Worm (Caenorhabditis elegans): ENCODE measurements around the gene fos-1.
A peak's percentile ranks its signal among the peaks of the same experiment; 100 is the strongest.

Gene fos-1

ce11 chrV:6044853-6045594 is 41.6 kb downstream of the fos-1 start, which contains the start of gene R01B10.3:
Gene R01B10.3, minus strand, starts transcription at chrV:6045129.
- peak; percentile 19 for TF ChIP-seq fos-1 (tag; optimal IDR thresholded peaks at IDR 0.05)
- no peak for TF ChIP-seq nhr-11 (tag; optimal IDR thresholded peaks at IDR 0.05)

ce11 chrV:6047818-6048217 is 44.4 kb downstream of the fos-1 start, which contains the start of gene pgap-3:
Gene pgap-3, minus strand, starts transcription at chrV:6047918.
- TF ChIP-seq crh-2 (tag; optimal IDR thresholded peaks at IDR 0.05) = no peak
- no peak for TF ChIP-seq nhr-6 (tag; optimal IDR thresholded peaks at IDR 0.05)
- no peak for TF ChIP-seq aly-2 (tag; optimal IDR thresholded peaks at IDR 0.05)
- TF ChIP-seq nhr-23 (tag; optimal IDR thresholded peaks at IDR 0.05) = no peak
- TF ChIP-seq ZK546.5 (tag; optimal IDR thresholded peaks at IDR 0.05) = no peak
- TF ChIP-seq ztf-4 (tag; optimal IDR thresholded peaks at IDR 0.05) = no peak
- TF ChIP-seq lin-11 (tag; optimal IDR thresholded peaks at IDR 0.05) = no peak
- TF ChIP-seq mbf-1 (tag; optimal IDR thresholded peaks at IDR 0.05) = no peak
- no peak for TF ChIP-seq skn-1 (tag; optimal IDR thresholded peaks at IDR 0.05)
- no peak for TF ChIP-seq snpc-4 (tag; optimal IDR thresholded peaks at IDR 0.05)

- TF ChIP-seq unc-62 (GFP tag; optimal IDR thresholded peaks at IDR 0.05) (no peak), nhr-237 (tag; optimal IDR thresholded peaks at IDR 0.05) (no peak), lin-11 (tag; optimal IDR thresholded peaks at IDR 0.05) (no peak), crh-2 (tag; optimal IDR thresholded peaks at IDR 0.05) (no peak)
Measured at ce11 chrV:6051159-6051558, 47.8 kb downstream of the fos-1 start, which contains the start of gene jamp-1. Gene jamp-1, minus strand, starts transcription at chrV:6051259.

- no peak for TF ChIP-seq unc-62 (GFP tag; optimal IDR thresholded peaks at IDR 0.05)
- no peak for TF ChIP-seq R02D3.7 (tag; optimal IDR thresholded peaks at IDR 0.05)
- peak; percentile 22 for TF ChIP-seq snpc-4 (tag; optimal IDR thresholded peaks at IDR 0.05)
- no peak for TF ChIP-seq ztf-1 (GFP tag; conservative IDR thresholded peaks at IDR 0.05)
- peak; percentile 73 for TF ChIP-seq ztf-4 (tag; optimal IDR thresholded peaks at IDR 0.05)
- no peak for TF ChIP-seq peb-1 (tag; optimal IDR thresholded peaks at IDR 0.05)
- TF ChIP-seq ZK546.5 (tag; optimal IDR thresholded peaks at IDR 0.05) = no peak
- TF ChIP-seq skn-1 (tag; optimal IDR thresholded peaks at IDR 0.05) = peak; percentile 47
- TF ChIP-seq nhr-11 (tag; optimal IDR thresholded peaks at IDR 0.05) = no peak
- peak; percentile 10 for TF ChIP-seq nhr-77 (tag; optimal IDR thresholded peaks at IDR 0.05)
- peak; percentile 22 for TF ChIP-seq nhr-21 (tag; optimal IDR thresholded peaks at IDR 0.05)
- TF ChIP-seq egl-27 (tag; optimal IDR thresholded peaks at IDR 0.05) = peak; percentile 22
- TF ChIP-seq ceh-16 (tag; optimal IDR thresholded peaks at IDR 0.05) = peak; percentile 32
- TF ChIP-seq nhr-129 (tag; optimal IDR thresholded peaks at IDR 0.05) = peak; percentile 89
- no peak for TF ChIP-seq alr-1 (tag; optimal IDR thresholded peaks at IDR 0.05)
- peak; percentile 17 for TF ChIP-seq ceh-82 (tag; optimal IDR thresholded peaks at IDR 0.05)
- TF ChIP-seq nhr-10 (tag; optimal IDR thresholded peaks at IDR 0.05) = no peak
- TF ChIP-seq sma-3 (GFP tag; optimal IDR thresholded peaks at IDR 0.05) = peak; percentile 74
- TF ChIP-seq elt-1 (tag; optimal IDR thresholded peaks at IDR 0.05) = no peak
- TF ChIP-seq aly-2 (tag; optimal IDR thresholded peaks at IDR 0.05) = no peak
- peak; percentile 49 for TF ChIP-seq lin-11 (tag; optimal IDR thresholded peaks at IDR 0.05)
- TF ChIP-seq nhr-25 (tag; optimal IDR thresholded peaks at IDR 0.05) = peak; percentile 73
- TF ChIP-seq lsy-2 (tag; optimal IDR thresholded peaks at IDR 0.05) = peak; percentile 43 to 91
- peak; percentile 97 for TF ChIP-seq fos-1 (tag; optimal IDR thresholded peaks at IDR 0.05)
- TF ChIP-seq lin-13 (GFP tag; optimal IDR thresholded peaks at IDR 0.05) = peak; percentile 85
- peak; percentile 68 for TF ChIP-seq gmeb-1 (tag; optimal IDR thresholded peaks at IDR 0.05)
- TF ChIP-seq unc-55 (GFP tag; optimal IDR thresholded peaks at IDR 0.05) = peak; percentile 97
- peak; percentile 97 for TF ChIP-seq C34F6.9 (tag; optimal IDR thresholded peaks at IDR 0.05)
- peak in 1 of 2 experiments; percentile 31 for TF ChIP-seq mdl-1 (tag; optimal IDR thresholded peaks at IDR 0.05)
- TF ChIP-seq unc-39 (tag; optimal IDR thresholded peaks at IDR 0.05) = no peak
- TF ChIP-seq dmd-4 (tag; optimal IDR thresholded peaks at IDR 0.05) = no peak
- peak; percentile 87 for TF ChIP-seq sem-4 (tag; optimal IDR thresholded peaks at IDR 0.05)
- TF ChIP-seq nhr-237 (tag; optimal IDR thresholded peaks at IDR 0.05) = no peak
- TF ChIP-seq ztf-11 (tag; optimal IDR thresholded peaks at IDR 0.05) = no peak
- TF ChIP-seq Y55F3AM.14 (GFP tag; optimal IDR thresholded peaks at IDR 0.05) = no peak
- peak; percentile 89 for TF ChIP-seq crh-2 (tag; optimal IDR thresholded peaks at IDR 0.05)
- TF ChIP-seq ama-1 (optimal IDR thresholded peaks at IDR 0.05) = no peak
- TF ChIP-seq sma-9 (GFP tag; optimal IDR thresholded peaks at IDR 0.05) = peak; percentile 90
- no peak for TF ChIP-seq sma-9 (tag; optimal IDR thresholded peaks at IDR 0.05)
- peak; percentile 81 for TF ChIP-seq F13H6.1 (tag; optimal IDR thresholded peaks at IDR 0.05)
- TF ChIP-seq nhr-23 (tag; optimal IDR thresholded peaks at IDR 0.05) = no peak
- TF ChIP-seq nhr-12 (tag; optimal IDR thresholded peaks at IDR 0.05) = no peak
- TF ChIP-seq mbf-1 (tag; optimal IDR thresholded peaks at IDR 0.05) = no peak
- TF ChIP-seq zag-1 (tag; optimal IDR thresholded peaks at IDR 0.05) = peak; percentile 89
- TF ChIP-seq nhr-6 (tag; optimal IDR thresholded peaks at IDR 0.05) = peak; percentile 59
Measured at ce11 chrV:6053188-6053687, 49.8 kb downstream of the fos-1 start, which contains the start of gene seip-1. Gene seip-1, minus strand, starts transcription at chrV:6053238.

Data from whole organism, L2 larva.